Worm (Caenorhabditis elegans) whole organism, L4 larva: ENCODE measurements around the gene catp-8.

Experiments used
- F49E8.2 ChIP-seq: sonication (generic microtip); optimal IDR thresholded peaks from 2 replicates; lab custom pipeline; 2016; ENCODE audit warnings: missing compliant biosample characterization, mild to moderate bottlenecking, missing genetic modification characterization, borderline replicate concordance
- R02D3.7 ChIP-seq: fragments of 150-350 bp; sonication (generic microtip); optimal IDR thresholded peaks from 3 replicates; lab custom pipeline; 2014; ENCODE audit warnings: missing biosample characterization, missing genetic modification characterization
- T20F7.1 ChIP-seq: fragments of 200-800 bp; sonication (Bioruptor generic); optimal IDR thresholded peaks from 2 replicates; lab custom pipeline; 2018; ENCODE audit warnings: mild to moderate bottlenecking, missing genetic modification characterization, missing compliant biosample characterization
- Y75B8A.6 ChIP-seq: fragments of 200-800 bp; sonication (Bioruptor generic); IDR thresholded peaks from 2 replicates; pipeline ENCODE4 v1.3.6; 2022; ENCODE audit warnings: missing genetic modification reagents, missing genetic modification characterization, missing compliant biosample characterization
- ZK546.5 ChIP-seq, 2 experiments: sonication (generic microtip); optimal IDR thresholded peaks; 2 replicates each; lab custom pipeline; 2017; ENCODE audit warnings: missing biosample characterization in 2 of 2, missing genetic modification characterization in 2 of 2
- aha-1 ChIP-seq: fragments of 150-350 bp; peaks from one replicate; lab custom pipeline; 2014; ENCODE audit warnings: missing biosample characterization, missing genetic modification characterization
- ama-1 ChIP-seq: fragments of 150-350 bp; optimal IDR thresholded peaks from 2 replicates; lab custom pipeline; 2014; ENCODE audit warnings: inconsistent platforms, mixed read lengths
- attf-4 ChIP-seq: sonication (generic microtip); optimal IDR thresholded peaks from 3 replicates; lab custom pipeline; 2017; ENCODE audit warnings: missing biosample characterization, missing genetic modification characterization
- ceh-28 ChIP-seq: fragments of 150-350 bp; optimal IDR thresholded peaks from 2 replicates; lab custom pipeline; 2014; ENCODE audit warnings: missing biosample characterization, missing genetic modification reagents, missing genetic modification characterization
- ceh-44 ChIP-seq: fragments of 200-800 bp; sonication (Bioruptor generic); IDR thresholded peaks from 2 replicates; pipeline ENCODE4 v1.3.6; 2022; ENCODE audit warnings: missing genetic modification reagents, missing genetic modification characterization, missing compliant biosample characterization
- ceh-82 ChIP-seq: sonication (generic microtip); optimal IDR thresholded peaks from 2 replicates; lab custom pipeline; 2017; ENCODE audit warnings: missing biosample characterization, missing genetic modification characterization
- ces-1 ChIP-seq: fragments of 150-350 bp; sonication (generic microtip); optimal IDR thresholded peaks from 4 replicates; lab custom pipeline; 2014; ENCODE audit warnings: missing biosample characterization, missing genetic modification reagents, missing genetic modification characterization
- ctbp-1 ChIP-seq: fragments of 200-800 bp; sonication (Bioruptor generic); IDR thresholded peaks from 2 replicates; pipeline ENCODE4 v1.3.6; 2022; ENCODE audit warnings: missing genetic modification reagents, missing genetic modification characterization, missing compliant biosample characterization
- daf-12 ChIP-seq: fragments of 150-350 bp; optimal IDR thresholded peaks from 2 replicates; lab custom pipeline; 2014; ENCODE audit warnings: missing biosample characterization, missing genetic modification reagents, missing genetic modification characterization
- daf-16 ChIP-seq, 3 experiments: sonication (generic microtip); optimal IDR thresholded peaks; 2 replicates each; lab custom pipeline; 2016 to 2017; ENCODE audit warnings: missing genetic modification characterization in 3 of 3, missing genetic modification reagents in 3 of 3, mild to moderate bottlenecking in 2 of 3, missing compliant biosample characterization in 2 of 3, missing biosample characterization in 1 of 3, moderate library complexity in 1 of 3
- daf-19 ChIP-seq: fragments of 200-800 bp; sonication (Bioruptor generic); conservative IDR thresholded peaks from 2 replicates; pipeline ENCODE4 v1.3.6; 2022; ENCODE audit warnings: missing genetic modification characterization, missing compliant biosample characterization
- dmd-6 ChIP-seq: fragments of 200-800 bp; sonication (Bioruptor generic); IDR thresholded peaks from 2 replicates; pipeline ENCODE4 v1.3.6; 2022; ENCODE audit warnings: missing genetic modification reagents, missing genetic modification characterization, missing compliant biosample characterization
- dmd-8 ChIP-seq: fragments of 200-800 bp; sonication (Bioruptor generic); IDR thresholded peaks from 2 replicates; pipeline ENCODE4 v1.3.6; 2022; ENCODE audit warnings: missing genetic modification characterization, missing compliant biosample characterization
- dpl-1 ChIP-seq: fragments of 150-350 bp; optimal IDR thresholded peaks from 2 replicates; lab custom pipeline; 2014; ENCODE audit warnings: missing biosample characterization, missing genetic modification reagents, missing genetic modification characterization
- dve-1 ChIP-seq: sonication (generic microtip); optimal IDR thresholded peaks from 2 replicates; lab custom pipeline; 2017; ENCODE audit warnings: antibody characterized with exemption, mild to moderate bottlenecking, missing genetic modification characterization, missing compliant biosample characterization; ENCODE audit not compliant: insufficient read depth
- egl-27 ChIP-seq: sonication (generic microtip); optimal IDR thresholded peaks from 3 replicates; lab custom pipeline; 2017; ENCODE audit warnings: missing biosample characterization, missing genetic modification reagents, missing genetic modification characterization
- egl-43 ChIP-seq: fragments of 200-800 bp; sonication (Bioruptor generic); IDR thresholded peaks from 2 replicates; pipeline ENCODE4 v1.3.6; 2022; ENCODE audit warnings: missing genetic modification reagents, missing genetic modification characterization, missing compliant biosample characterization
- gei-8 ChIP-seq: fragments of 200-800 bp; sonication (Bioruptor generic); optimal IDR thresholded peaks from 2 replicates; lab custom pipeline; 2018; ENCODE audit warnings: mild to moderate bottlenecking, missing genetic modification characterization, missing compliant biosample characterization
- hlh-30 ChIP-seq: sonication (generic microtip); optimal IDR thresholded peaks from 2 replicates; lab custom pipeline; 2017; ENCODE audit warnings: antibody characterized with exemption, mild to moderate bottlenecking, missing genetic modification characterization, missing compliant biosample characterization; ENCODE audit not compliant: insufficient read depth
- hmg-1.1 ChIP-seq: fragments of 200-800 bp; sonication (Bioruptor generic); IDR thresholded peaks from 2 replicates; pipeline ENCODE4 v1.3.6; 2022; ENCODE audit warnings: missing genetic modification reagents, missing genetic modification characterization, missing compliant biosample characterization
- lin-13 ChIP-seq: fragments of 150-350 bp; optimal IDR thresholded peaks from 2 replicates; lab custom pipeline; 2014; ENCODE audit warnings: missing biosample characterization, missing genetic modification reagents, missing genetic modification characterization
- lin-15B ChIP-seq: fragments of 150-350 bp; sonication (generic microtip); optimal IDR thresholded peaks from 3 replicates; lab custom pipeline; 2014; ENCODE audit warnings: missing biosample characterization, missing genetic modification characterization
- lin-29 ChIP-seq: fragments of 200-800 bp; sonication (Bioruptor generic); IDR thresholded peaks from 2 replicates; pipeline ENCODE4 v1.3.6; 2022; ENCODE audit warnings: missing genetic modification reagents, missing genetic modification characterization, missing compliant biosample characterization
- lin-39 ChIP-seq: fragments of 150-350 bp; optimal IDR thresholded peaks from 2 replicates; lab custom pipeline; 2014; ENCODE audit warnings: missing biosample characterization, missing genetic modification reagents, missing genetic modification characterization
- lsy-2 ChIP-seq, 2 experiments: fragments of 150-350 bp in 1 of 2; sonication (generic microtip) in 1 of 2; optimal IDR thresholded peaks; 2 replicates each; lab custom pipeline; 2014 to 2017; ENCODE audit warnings: missing biosample characterization in 2 of 2, missing genetic modification characterization in 2 of 2
- madf-9 ChIP-seq: fragments of 200-800 bp; sonication (Bioruptor generic); conservative IDR thresholded peaks from 2 replicates; pipeline ENCODE4 v1.3.6; 2022; ENCODE audit warnings: missing genetic modification reagents, missing genetic modification characterization, missing compliant biosample characterization
- mdl-1 ChIP-seq, 2 experiments: fragments of 150-350 bp in 1 of 2; sonication (generic microtip) in 1 of 2; optimal IDR thresholded peaks; 2 replicates each; lab custom pipeline; 2014 to 2017; ENCODE audit warnings: missing biosample characterization in 2 of 2, missing genetic modification characterization in 2 of 2
- mxl-2 ChIP-seq: fragments of 200-800 bp; sonication (Bioruptor generic); conservative IDR thresholded peaks from 2 replicates; pipeline ENCODE4 v1.3.6; 2022; ENCODE audit warnings: missing genetic modification reagents, missing genetic modification characterization, missing compliant biosample characterization
- nhr-10 ChIP-seq: fragments of 150-350 bp; optimal IDR thresholded peaks from 2 replicates; lab custom pipeline; 2014; ENCODE audit warnings: missing biosample characterization, missing genetic modification characterization
- nhr-102 ChIP-seq: sonication (generic microtip); optimal IDR thresholded peaks from 2 replicates; lab custom pipeline; 2016; ENCODE audit warnings: mild to moderate bottlenecking, missing genetic modification characterization, moderate library complexity, missing compliant biosample characterization
- nhr-28 ChIP-seq: fragments of 150-350 bp; optimal IDR thresholded peaks from 2 replicates; lab custom pipeline; 2014; ENCODE audit warnings: missing biosample characterization, missing genetic modification characterization
- nhr-76 ChIP-seq: fragments of 150-350 bp; optimal IDR thresholded peaks from 2 replicates; lab custom pipeline; 2014; ENCODE audit warnings: missing biosample characterization, missing genetic modification characterization
- php-3 ChIP-seq: fragments of 200-800 bp; sonication (Bioruptor generic); IDR thresholded peaks from 2 replicates; pipeline ENCODE4 v1.3.6; 2022; ENCODE audit warnings: missing genetic modification reagents, missing genetic modification characterization, missing compliant biosample characterization
- pqm-1 ChIP-seq: sonication (generic microtip); optimal IDR thresholded peaks from 2 replicates; lab custom pipeline; 2017; ENCODE audit warnings: missing biosample characterization, missing genetic modification characterization
- spr-3 ChIP-seq: fragments of 200-800 bp; sonication (Bioruptor generic); optimal IDR thresholded peaks from 2 replicates; lab custom pipeline; 2018; ENCODE audit warnings: mild to moderate bottlenecking, missing genetic modification characterization, missing compliant biosample characterization
- unc-130 ChIP-seq: sonication (generic microtip); optimal IDR thresholded peaks from 2 replicates; lab custom pipeline; 2016; ENCODE audit warnings: missing genetic modification reagents, missing genetic modification characterization, missing compliant biosample characterization
- unc-62 ChIP-seq, 3 experiments: fragments of 150-350 bp in 1 of 3; sonication (generic microtip); optimal IDR thresholded peaks in 2 of 3; peaks in 1 of 3; 1 replicate in 1 of 3; 2 replicates in 2 of 3; lab custom pipeline; 2014 to 2017; ENCODE audit warnings: missing biosample characterization in 3 of 3, missing genetic modification characterization in 3 of 3, missing genetic modification reagents in 3 of 3, missing genotype in 1 of 3
- zag-1 ChIP-seq: fragments of 150-350 bp; optimal IDR thresholded peaks from 2 replicates; lab custom pipeline; 2014; ENCODE audit warnings: missing biosample characterization, missing genetic modification characterization
- zip-11 ChIP-seq: fragments of 200-800 bp; sonication (Bioruptor generic); IDR thresholded peaks from 2 replicates; pipeline ENCODE4 v1.3.6; 2022; ENCODE audit warnings: missing genetic modification characterization, missing compliant biosample characterization

Gene catp-8

ce11 chrIV:11474067-11474466, 5.0 kb downstream of the catp-8 start (continued):
- peak; percentile 14 for TF ChIP-seq R02D3.7 (tag; lab: Kevin White, UChicago)
- peak; percentile 27 for TF ChIP-seq dpl-1 (GFP tag; lab: Kevin White, UChicago)
- peak; percentile 76 for TF ChIP-seq F49E8.2 (tag; lab: Kevin White, UChicago)
- TF ChIP-seq nhr-102 (tag; lab: Kevin White, UChicago), result peak; percentile 76
- TF ChIP-seq spr-3 (GFP tag; lab: Kevin White, UChicago), result peak; percentile 85
- TF ChIP-seq egl-27 (tag; lab: Kevin White, UChicago), result no peak
- TF ChIP-seq php-3 (GFP tag; lab: Robert Waterston, UW), result peak; percentile 91
- TF ChIP-seq ces-1 (GFP tag; lab: Kevin White, UChicago), result no peak
- no peak for TF ChIP-seq nhr-76 (tag; lab: Kevin White, UChicago)
- TF ChIP-seq hlh-30 (tag; lab: Kevin White, UChicago), result peak; percentile 73
- peak; percentile 6 for TF ChIP-seq pqm-1 (tag; lab: Kevin White, UChicago)
- TF ChIP-seq T20F7.1 (GFP tag; lab: Kevin White, UChicago), result peak; percentile 66
- TF ChIP-seq ctbp-1 (GFP tag; lab: Robert Waterston, UW), result peak; percentile 87
- peak in 1 of 2 experiments; percentile 64 for TF ChIP-seq lsy-2 (tag; optimal IDR thresholded peaks at IDR 0.05; lab: Kevin White, UChicago)
- TF ChIP-seq mdl-1 (tag; optimal IDR thresholded peaks at IDR 0.05; lab: Kevin White, UChicago), result peak in 1 of 2 experiments; percentile 3
- TF ChIP-seq ceh-44 (GFP tag; lab: Robert Waterston, UW), result peak; percentile 71
- peak; percentile 24 for TF ChIP-seq nhr-28 (tag; lab: Kevin White, UChicago)
- TF ChIP-seq mxl-2, result peak; percentile 91
- TF ChIP-seq aha-1, result peak; percentile 95

- TF ChIP-seq spr-3 (GFP tag; lab: Kevin White, UChicago) (no peak), unc-62 (GFP tag; optimal IDR thresholded peaks at IDR 0.05 in 1 of 2; lab: Kevin White, UChicago) (peak in 1 of 2 experiments; percentile 87), unc-62 (tag; optimal IDR thresholded peaks at IDR 0.05; lab: Kevin White, UChicago) (no peak)
Observed at ce11 chrIV:11472023-11472422, 7.0 kb downstream of the catp-8 start.

- no peak for TF ChIP-seq R02D3.7 (tag; lab: Kevin White, UChicago)
- TF ChIP-seq nhr-10 (tag; lab: Kevin White, UChicago), result no peak
- no peak for TF ChIP-seq F49E8.2 (tag; lab: Kevin White, UChicago)
- TF ChIP-seq daf-12 (tag; lab: Kevin White, UChicago), result no peak
- no peak for TF ChIP-seq daf-19 (GFP tag; lab: Robert Waterston, UW)
- no peak for TF ChIP-seq zag-1 (tag; lab: Kevin White, UChicago)
- TF ChIP-seq ZK546.5 (tag; optimal IDR thresholded peaks at IDR 0.05; lab: Kevin White, UChicago), result no peak
- TF ChIP-seq daf-16 (GFP tag; optimal IDR thresholded peaks at IDR 0.05; lab: Kevin White, UChicago), result no peak
- TF ChIP-seq daf-16 (tag; optimal IDR thresholded peaks at IDR 0.05; lab: Kevin White, UChicago), result peak; percentile 95
- TF ChIP-seq gei-8, result no peak
- TF ChIP-seq madf-9, result no peak
- no peak for TF ChIP-seq spr-3 (GFP tag; lab: Kevin White, UChicago)
- no peak for TF ChIP-seq lin-39 (tag; lab: Kevin White, UChicago)
- no peak for TF ChIP-seq ceh-28 (tag; lab: Kevin White, UChicago)
- no peak for TF ChIP-seq dmd-8 (GFP tag; lab: Robert Waterston, UW)
- peak; percentile 82 for TF ChIP-seq pqm-1 (tag; lab: Kevin White, UChicago)
- TF ChIP-seq attf-4, result no peak
- no peak for TF ChIP-seq ceh-82 (tag; lab: Kevin White, UChicago)
- TF ChIP-seq Y75B8A.6 (GFP tag; lab: Robert Waterston, UW), result no peak
- no peak for TF ChIP-seq dmd-6
- no peak for TF ChIP-seq lin-13 (GFP tag; lab: Kevin White, UChicago)
- no peak for TF ChIP-seq lin-29
- TF ChIP-seq nhr-28 (tag; lab: Kevin White, UChicago), result peak; percentile 81
- no peak for TF ChIP-seq egl-43 (GFP tag; lab: Robert Waterston, UW)
- TF ChIP-seq hmg-1.1 (GFP tag; lab: Robert Waterston, UW), result no peak
- no peak for TF ChIP-seq lin-15B
- TF ChIP-seq dve-1 (tag; lab: Kevin White, UChicago), result peak; percentile 72
- TF ChIP-seq unc-130 (GFP tag; lab: Kevin White, UChicago), result no peak
- no peak for TF ChIP-seq zip-11 (GFP tag; lab: Robert Waterston, UW)
- no peak for TF ChIP-seq ama-1 (lab: Kevin White, UChicago)
Observed at ce11 chrIV:11469698-11470591, 9.1 kb downstream of the catp-8 start, which contains the start of the genes C10C6.13 and wht-2. C10C6.13 (minus strand) TSS chrIV:11469748. wht-2 (plus strand) TSS chrIV:11470436.
